Fruit fly (Drosophila melanogaster) whole organism, embryonic: Measurements from ENCODE around the gene CG7183.

ENCODE experiments used
- Atf3 ChIP-seq: fragments of 200-800 bp; sonication (Bioruptor generic); optimal IDR thresholded peaks from 3 replicates; lab custom pipeline; 2016; ENCODE audit warnings: missing biosample characterization, missing genetic modification characterization
- CG1024 ChIP-seq: fragments of 200-800 bp; sonication (Bioruptor generic); IDR thresholded peaks from 2 replicates; pipeline ENCODE4 v1.3.6; 2022; ENCODE audit warnings: missing biosample characterization, missing genetic modification characterization
- CG11247 ChIP-seq: fragments of 200-800 bp; sonication (Bioruptor generic); IDR thresholded peaks from 2 replicates; pipeline ENCODE4 v1.3.6; 2022; ENCODE audit warnings: missing biosample characterization, missing genetic modification characterization
- CG11504 ChIP-seq: fragments of 200-800 bp; sonication (Bioruptor generic); optimal IDR thresholded peaks from 3 replicates; lab custom pipeline; 2019; ENCODE audit warnings: missing biosample characterization, mild to moderate bottlenecking, missing genetic modification characterization, moderate library complexity
- CG11723 ChIP-seq: fragments of 200-800 bp; sonication (Bioruptor generic); optimal IDR thresholded peaks from 2 replicates; lab custom pipeline; 2017; ENCODE audit warnings: missing biosample characterization, mild to moderate bottlenecking, missing genetic modification characterization
- CG13894 ChIP-seq: fragments of 200-800 bp; sonication (Bioruptor generic); optimal IDR thresholded peaks from 3 replicates; lab custom pipeline; 2018; ENCODE audit warnings: missing biosample characterization, mild to moderate bottlenecking, missing genetic modification characterization, moderate library complexity
- CG14860 ChIP-seq: fragments of 200-800 bp; sonication (Bioruptor generic); IDR thresholded peaks from 3 replicates; pipeline ENCODE4 v1.3.6; 2022; ENCODE audit warnings: missing biosample characterization, missing genetic modification characterization; ENCODE audit not compliant: partially characterized antibody
- CG17612 ChIP-seq: fragments of 200-800 bp; sonication (Bioruptor generic); IDR thresholded peaks from 2 replicates; pipeline ENCODE4 v1.3.6; 2022; ENCODE audit warnings: missing biosample characterization, missing genetic modification characterization
- CG17912 ChIP-seq: fragments of 200-800 bp; sonication (Bioruptor generic); optimal IDR thresholded peaks from 2 replicates; lab custom pipeline; 2018; ENCODE audit warnings: missing biosample characterization, mild to moderate bottlenecking, missing genetic modification characterization
- CG1792 ChIP-seq: fragments of 200-800 bp; sonication (Bioruptor generic); optimal IDR thresholded peaks from 2 replicates; lab custom pipeline; 2016; ENCODE audit warnings: missing biosample characterization, missing genetic modification characterization
- CG33213 ChIP-seq: fragments of 200-800 bp; sonication (Bioruptor generic); optimal IDR thresholded peaks from 3 replicates; lab custom pipeline; 2016; ENCODE audit warnings: missing biosample characterization, missing genetic modification characterization
- CG34422 ChIP-seq: fragments of 200-800 bp; sonication (Bioruptor generic); IDR thresholded peaks from 3 replicates; pipeline ENCODE4 v1.3.6; 2022; ENCODE audit warnings: missing biosample characterization, missing genetic modification characterization
- CG3726 ChIP-seq: fragments of 200-800 bp; sonication (Bioruptor generic); IDR thresholded peaks from 3 replicates; pipeline ENCODE4, ENCODE4 v1.3.6; 2022; ENCODE audit warnings: missing biosample characterization, missing genetic modification characterization
- CG3847 ChIP-seq: fragments of 200-800 bp; sonication (Bioruptor generic); IDR thresholded peaks from 2 replicates; pipeline ENCODE4 v1.3.6; 2022; ENCODE audit warnings: missing biosample characterization, missing genetic modification characterization
- CG4328 ChIP-seq: fragments of 200-800 bp; sonication (Bioruptor generic); optimal IDR thresholded peaks from 3 replicates; lab custom pipeline; 2017; ENCODE audit warnings: missing biosample characterization, missing genetic modification reagents, missing genetic modification characterization
- CG5245 ChIP-seq: fragments of 200-800 bp; sonication (Bioruptor generic); optimal IDR thresholded peaks from 3 replicates; lab custom pipeline; 2016; ENCODE audit warnings: missing biosample characterization, missing genetic modification characterization
- CG6689 ChIP-seq: fragments of 200-800 bp; sonication (Bioruptor generic); IDR thresholded peaks from 2 replicates; pipeline ENCODE4 v1.3.6; 2022; ENCODE audit warnings: missing biosample characterization, missing genetic modification characterization
- CG7839 ChIP-seq: fragments of 200-800 bp; sonication (Bioruptor generic); optimal IDR thresholded peaks from 3 replicates; lab custom pipeline; 2018; ENCODE audit warnings: missing biosample characterization, mild to moderate bottlenecking, missing genetic modification characterization, moderate library complexity
- CG8924 ChIP-seq: fragments of 200-800 bp; optimal IDR thresholded peaks from 3 replicates; lab custom pipeline; 2019; ENCODE audit warnings: missing biosample characterization, mild to moderate bottlenecking, missing genetic modification characterization, moderate library complexity
- CTCF ChIP-seq: fragments of 200-800 bp; sonication (Bioruptor generic); optimal IDR thresholded peaks from 2 replicates; lab custom pipeline; 2017; ENCODE audit warnings: missing biosample characterization, mild to moderate bottlenecking, missing genetic modification characterization, moderate library complexity
- CoRest ChIP-seq: fragments of 200-800 bp; sonication (Bioruptor generic); optimal IDR thresholded peaks from 3 replicates; lab custom pipeline; 2018; ENCODE audit warnings: missing biosample characterization, mild to moderate bottlenecking, missing genetic modification characterization, moderate library complexity
- D19B ChIP-seq: fragments of 200-800 bp; sonication (Bioruptor generic); optimal IDR thresholded peaks from 2 replicates; lab custom pipeline; 2017; ENCODE audit warnings: missing biosample characterization, mild to moderate bottlenecking, missing genetic modification characterization
- Dbx ChIP-seq: fragments of 200-800 bp; sonication (Bioruptor generic); IDR thresholded peaks from 3 replicates; pipeline ENCODE4 v1.3.6; 2022; ENCODE audit warnings: missing biosample characterization, missing genetic modification characterization
- Gsc ChIP-seq: fragments of 200-800 bp; sonication (Bioruptor generic); IDR thresholded peaks from 2 replicates; pipeline ENCODE4 v1.3.6; 2022; ENCODE audit warnings: missing biosample characterization, missing genetic modification characterization
- Hey ChIP-seq: fragments of 200-800 bp; sonication (Bioruptor generic); optimal IDR thresholded peaks from 3 replicates; lab custom pipeline; 2018; ENCODE audit warnings: missing biosample characterization, mild to moderate bottlenecking, missing genetic modification characterization
- NC2α ChIP-seq: fragments of 200-800 bp; sonication (Bioruptor generic); optimal IDR thresholded peaks from 2 replicates; lab custom pipeline; 2016; ENCODE audit warnings: missing biosample characterization, missing genetic modification characterization
- Nf-YC ChIP-seq: fragments of 200-800 bp; optimal IDR thresholded peaks from 3 replicates; lab custom pipeline; 2019; ENCODE audit warnings: missing biosample characterization, mild to moderate bottlenecking, missing genetic modification characterization, moderate library complexity
- NfI ChIP-seq: fragments of 200-800 bp; sonication (Bioruptor generic); optimal IDR thresholded peaks from 3 replicates; lab custom pipeline; 2018; ENCODE audit warnings: missing biosample characterization, mild to moderate bottlenecking, missing genetic modification characterization, moderate library complexity
- Oaz ChIP-seq: fragments of 200-800 bp; sonication (Bioruptor generic); IDR thresholded peaks from 2 replicates; pipeline ENCODE4 v1.3.6; 2022; ENCODE audit warnings: missing biosample characterization, missing genetic modification characterization
- Poxn ChIP-seq: fragments of 200-800 bp; sonication (Bioruptor generic); IDR thresholded peaks from 2 replicates; pipeline ENCODE4 v1.3.6; 2022; ENCODE audit warnings: missing biosample characterization, missing genetic modification characterization
- Ssrp ChIP-seq: fragments of 200-800 bp; sonication (Bioruptor generic); optimal IDR thresholded peaks from 2 replicates; lab custom pipeline; 2018; ENCODE audit warnings: missing biosample characterization, mild to moderate bottlenecking, missing genetic modification characterization, moderate library complexity
- Xbp1 ChIP-seq: fragments of 200-800 bp; sonication (Bioruptor generic); optimal IDR thresholded peaks from 3 replicates; lab custom pipeline; 2016; ENCODE audit warnings: missing biosample characterization, mild to moderate bottlenecking, missing genetic modification characterization
- ab ChIP-seq: fragments of 200-800 bp; sonication (Bioruptor generic); optimal IDR thresholded peaks from 2 replicates; lab custom pipeline; 2016; ENCODE audit warnings: missing biosample characterization, missing genetic modification characterization
- abd-A ChIP-seq: fragments of 200-800 bp; sonication (Bioruptor generic); optimal IDR thresholded peaks from 3 replicates; lab custom pipeline; 2019; ENCODE audit warnings: missing biosample characterization, mild to moderate bottlenecking, missing genetic modification characterization, moderate library complexity
- ash1 ChIP-seq: fragments of 200-800 bp; sonication (Bioruptor generic); optimal IDR thresholded peaks from 2 replicates; lab custom pipeline; 2018; ENCODE audit warnings: missing biosample characterization, mild to moderate bottlenecking, missing genetic modification characterization
- az2 ChIP-seq: fragments of 200-800 bp; sonication (Bioruptor generic); optimal IDR thresholded peaks from 3 replicates; lab custom pipeline; 2016; ENCODE audit warnings: missing biosample characterization, missing genetic modification characterization
- chn ChIP-seq: fragments of 200-800 bp; sonication (Bioruptor generic); optimal IDR thresholded peaks from 2 replicates; lab custom pipeline; 2016; ENCODE audit warnings: missing biosample characterization, missing genetic modification characterization
- dati ChIP-seq: fragments of 200-800 bp; sonication (Bioruptor generic); IDR thresholded peaks from 2 replicates; pipeline ENCODE4 v1.3.6; 2022; ENCODE audit warnings: missing biosample characterization, missing genetic modification characterization
- fd102C ChIP-seq: fragments of 200-800 bp; sonication (Bioruptor generic); optimal IDR thresholded peaks from 2 replicates; lab custom pipeline; 2018; ENCODE audit warnings: missing biosample characterization, mild to moderate bottlenecking, missing genetic modification characterization, moderate library complexity
- fu2 ChIP-seq: fragments of 200-800 bp; sonication (Bioruptor generic); optimal IDR thresholded peaks from 2 replicates; lab custom pipeline; 2016; ENCODE audit warnings: missing biosample characterization, missing genetic modification characterization
- grau ChIP-seq: fragments of 200-800 bp; optimal IDR thresholded peaks from 3 replicates; lab custom pipeline; 2019; ENCODE audit warnings: missing biosample characterization, mild to moderate bottlenecking, missing genetic modification characterization, moderate library complexity
- gro ChIP-seq: fragments of 200-800 bp; sonication (Bioruptor generic); optimal IDR thresholded peaks from 2 replicates; lab custom pipeline; 2016; ENCODE audit warnings: missing biosample characterization, missing genetic modification characterization
- her ChIP-seq: fragments of 200-800 bp; sonication (Bioruptor generic); optimal IDR thresholded peaks from 2 replicates; lab custom pipeline; 2016; ENCODE audit warnings: missing biosample characterization, missing genetic modification characterization
- hth ChIP-seq: fragments of >200 bp; optimal IDR thresholded peaks from 2 replicates; lab custom pipeline; 2017; ENCODE audit warnings: inconsistent platforms
- nau ChIP-seq: fragments of 200-800 bp; sonication (Bioruptor generic); optimal IDR thresholded peaks from 3 replicates; lab custom pipeline; 2017; ENCODE audit warnings: missing biosample characterization, mild to moderate bottlenecking, missing genetic modification characterization, missing genetic modification reagents
- nmo ChIP-seq: fragments of 200-800 bp; sonication (Bioruptor generic); optimal IDR thresholded peaks from 2 replicates; lab custom pipeline; 2018; ENCODE audit warnings: missing biosample characterization, mild to moderate bottlenecking, missing genetic modification characterization, moderate library complexity
- peb ChIP-seq: fragments of 200-800 bp; sonication (Bioruptor generic); IDR thresholded peaks from 2 replicates; pipeline ENCODE4 v1.3.6; 2022; ENCODE audit warnings: missing biosample characterization, missing genetic modification characterization
- sima ChIP-seq: fragments of 200-800 bp; sonication (Bioruptor generic); optimal IDR thresholded peaks from 2 replicates; lab custom pipeline; 2016; ENCODE audit warnings: missing biosample characterization, missing genetic modification characterization
- sob ChIP-seq: fragments of 200-800 bp; sonication (Bioruptor generic); IDR thresholded peaks from 2 replicates; pipeline ENCODE4 v1.3.6; 2022; ENCODE audit warnings: missing biosample characterization, missing genetic modification characterization
- unc-4 ChIP-seq: fragments of 200-800 bp; sonication (Bioruptor generic); IDR thresholded peaks from 2 replicates; pipeline ENCODE4 v1.3.6; 2022; ENCODE audit warnings: missing biosample characterization, missing genetic modification characterization; ENCODE audit not compliant: partially characterized antibody
- vfl ChIP-seq: fragments of 200-800 bp; sonication (Bioruptor generic); optimal IDR thresholded peaks from 2 replicates; lab custom pipeline; 2016; ENCODE audit warnings: missing biosample characterization, missing genetic modification characterization

Gene CG7183

DNA sequence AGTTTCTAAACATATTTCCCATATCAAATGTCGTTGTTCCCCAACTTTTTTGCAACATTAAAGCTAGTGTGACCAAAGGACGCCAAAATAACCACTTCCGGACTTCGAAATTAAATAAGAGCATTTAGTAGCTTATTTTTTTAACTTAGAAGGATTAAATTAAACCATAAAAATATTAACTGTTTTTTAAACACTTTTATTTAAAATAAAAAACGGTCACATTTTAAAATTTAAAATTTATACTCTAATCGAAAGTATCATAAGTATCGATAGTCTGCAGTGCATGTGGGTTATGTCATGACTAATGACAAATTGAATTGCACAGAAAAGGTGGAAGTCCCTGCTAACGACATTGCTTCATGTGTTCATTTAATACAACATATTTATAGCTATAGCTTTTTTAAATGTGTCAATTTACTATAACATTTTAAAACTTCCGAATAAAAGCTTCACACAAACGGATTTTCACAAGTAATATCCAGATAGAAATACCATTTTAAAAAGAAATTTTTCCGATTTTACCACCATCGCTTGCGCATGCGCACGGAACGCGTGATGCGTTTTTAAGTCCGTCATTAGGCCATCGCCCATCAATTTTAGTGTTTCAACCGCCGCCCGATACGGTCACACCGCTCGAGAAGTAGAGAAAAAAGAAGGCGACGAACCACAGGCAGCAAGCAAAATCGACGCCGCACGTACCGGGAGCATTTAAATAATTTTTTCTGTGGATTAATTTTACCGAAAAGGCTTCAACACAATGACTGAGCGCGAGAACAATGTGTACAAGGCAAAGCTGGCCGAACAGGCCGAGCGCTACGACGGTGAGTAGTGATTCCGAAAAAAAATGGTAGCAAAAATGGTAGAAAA is 21.8 kb upstream of the CG7183 start, which contains the start of the genes CG7156 and 14-3-3epsilon (continued):
- peak; percentile 47 for TF ChIP-seq NfI
- no peak for TF ChIP-seq gro (GFP tag; lab: Kevin White, UChicago)
- no peak for TF ChIP-seq CG5245 (GFP tag; lab: Kevin White, UChicago)
- no peak for TF ChIP-seq Ssrp
- TF ChIP-seq CG33213 (GFP tag; lab: Kevin White, UChicago) = peak; percentile 49
- no peak for TF ChIP-seq CG13894 (tag; lab: Kevin White, UChicago)
- no peak for TF ChIP-seq fd102C (GFP tag; lab: Kevin White, UChicago)
- TF ChIP-seq CG17912 (GFP tag; lab: Kevin White, UChicago) = no peak
- TF ChIP-seq CG3726 = no peak
- TF ChIP-seq grau = peak; percentile 45
- no peak for TF ChIP-seq CG17612 (GFP tag; lab: Robert Waterston, UW)
- TF ChIP-seq CG8924 = peak; percentile 30
- no peak for TF ChIP-seq CG11723 (GFP tag; lab: Kevin White, UChicago)
- TF ChIP-seq dati = no peak
- peak; percentile 22; the same call in 1 of the 3 replicates for TF ChIP-seq CG14860
- peak; percentile 73 for TF ChIP-seq Xbp1 (GFP tag; lab: Kevin White, UChicago)
- peak; percentile 49 for TF ChIP-seq Nf-YC (tag; lab: Kevin White, UChicago)
- peak; percentile 20; the same call in 1 of the 2 replicates for TF ChIP-seq sob
- peak; percentile 45; the same call in 1 of the 2 replicates for TF ChIP-seq unc-4 (GFP tag; lab: Robert Waterston, UW)
- peak; percentile 88 for TF ChIP-seq CG11504
- no peak for TF ChIP-seq CG7839 (tag; lab: Kevin White, UChicago)
- peak; percentile 66 for TF ChIP-seq CTCF (GFP tag; lab: Kevin White, UChicago)
- no peak for TF ChIP-seq abd-A (tag; lab: Kevin White, UChicago)
- no peak for TF ChIP-seq CG11247 (GFP tag; lab: Robert Waterston, UW)
- TF ChIP-seq CG1792 (GFP tag; lab: Kevin White, UChicago) = no peak
- TF ChIP-seq hth (lab: Kevin White, UChicago) = no peak
- no peak for TF ChIP-seq Oaz (GFP tag; lab: Robert Waterston, UW)
- no peak for TF ChIP-seq Atf3 (GFP tag; lab: Kevin White, UChicago)
- no peak for TF ChIP-seq Gsc
- TF ChIP-seq az2 (GFP tag; lab: Kevin White, UChicago) = peak; percentile 66
- TF ChIP-seq CG1024 (GFP tag; lab: Robert Waterston, UW) = no peak
- no peak for TF ChIP-seq Hey (tag; lab: Kevin White, UChicago)
- no peak for TF ChIP-seq sima (GFP tag; lab: Kevin White, UChicago)
- TF ChIP-seq chn = peak; percentile 5
- TF ChIP-seq nau (GFP tag; lab: Kevin White, UChicago) = no peak
- TF ChIP-seq CG34422 = peak; percentile 69; the same call in 2 of the 3 replicates
- TF ChIP-seq NC2α (GFP tag; lab: Kevin White, UChicago) = peak; percentile 3
- no peak for TF ChIP-seq vfl
- no peak for TF ChIP-seq ash1 (GFP tag; lab: Kevin White, UChicago)
- TF ChIP-seq ab (GFP tag; lab: Kevin White, UChicago) = no peak
- peak; percentile 66 for TF ChIP-seq CoRest (tag; lab: Kevin White, UChicago)
- no peak for TF ChIP-seq CG3847 (GFP tag; lab: Robert Waterston, UW)
- no peak for TF ChIP-seq fu2 (GFP tag; lab: Kevin White, UChicago)
- TF ChIP-seq D19B = no peak
- no peak for TF ChIP-seq Poxn
- peak; percentile 76 for TF ChIP-seq nmo (GFP tag; lab: Kevin White, UChicago)
- TF ChIP-seq CG4328 (GFP tag; lab: Kevin White, UChicago) = peak; percentile 2
- TF ChIP-seq CG6689 (GFP tag; lab: Robert Waterston, UW) = peak; percentile 33; the same call in 1 of the 2 replicates
- no peak for TF ChIP-seq her (GFP tag; lab: Kevin White, UChicago)
- TF ChIP-seq Dbx = no peak
- no peak for TF ChIP-seq peb
